Worm (Caenorhabditis elegans) whole organism, young adult: ENCODE data around the gene ZC317.2.

Experiments
- B0261.1 ChIP-seq: sonication (generic microtip); optimal IDR thresholded peaks from 2 replicates; lab custom pipeline; 2016; ENCODE audit warnings: mild to moderate bottlenecking, missing genetic modification characterization, moderate library complexity, missing compliant biosample characterization
- D2030.7 ChIP-seq: fragments of 200-800 bp; sonication (Bioruptor generic); IDR thresholded peaks from 2 replicates; pipeline ENCODE4 v1.3.6; 2022; ENCODE audit warnings: missing genetic modification reagents, missing genetic modification characterization, missing compliant biosample characterization
- F23B12.7 ChIP-seq: sonication (generic microtip); optimal IDR thresholded peaks from 2 replicates; lab custom pipeline; 2017; ENCODE audit warnings: missing genetic modification characterization, mild to moderate bottlenecking, missing compliant biosample characterization, antibody characterized with exemption, moderate library complexity; ENCODE audit not compliant: insufficient read depth
- F39B2.1 ChIP-seq: fragments of 200-800 bp; sonication (Bioruptor generic); IDR thresholded peaks from 2 replicates; pipeline ENCODE4 v1.3.6; 2022; ENCODE audit warnings: missing genetic modification reagents, missing genetic modification characterization, missing compliant biosample characterization
- F52B5.7 ChIP-seq: sonication (generic microtip); optimal IDR thresholded peaks from 2 replicates; lab custom pipeline; 2016; ENCODE audit warnings: mild to moderate bottlenecking, missing genetic modification characterization, missing compliant biosample characterization
- F55B11.4 ChIP-seq: sonication (generic microtip); optimal IDR thresholded peaks from 2 replicates; lab custom pipeline; 2016; ENCODE audit warnings: missing compliant biosample characterization, missing genetic modification characterization, borderline replicate concordance; ENCODE audit not compliant: insufficient read depth
- K11D2.4 ChIP-seq: fragments of 200-800 bp; sonication (Bioruptor generic); IDR thresholded peaks from 2 replicates; pipeline ENCODE4 v1.3.6; 2022; ENCODE audit warnings: missing genetic modification reagents, missing genetic modification characterization, missing compliant biosample characterization
- K12H6.12 ChIP-seq: fragments of 200-800 bp; sonication (Bioruptor generic); optimal IDR thresholded peaks from 2 replicates; lab custom pipeline; 2018; ENCODE audit warnings: mild to moderate bottlenecking, missing genetic modification characterization, missing compliant biosample characterization
- T26A5.8 ChIP-seq: sonication (generic microtip); optimal IDR thresholded peaks from 2 replicates; lab custom pipeline; 2016; ENCODE audit warnings: missing genetic modification characterization, missing compliant biosample characterization
- Y53G8AR.9 ChIP-seq: fragments of 200-800 bp; sonication (Bioruptor generic); conservative IDR thresholded peaks from 2 replicates; pipeline ENCODE4 v1.3.6; 2022; ENCODE audit warnings: missing genetic modification reagents, missing genetic modification characterization, missing compliant biosample characterization
- Y56A3A.18 ChIP-seq: fragments of 200-800 bp; sonication (Bioruptor generic); IDR thresholded peaks from 2 replicates; pipeline ENCODE4 v1.3.6; 2022; ENCODE audit warnings: missing genetic modification reagents, missing genetic modification characterization, missing compliant biosample characterization
- Y95B8A.8 ChIP-seq: fragments of 200-800 bp; sonication (Bioruptor generic); IDR thresholded peaks from 2 replicates; pipeline ENCODE4 v1.3.6; 2022; ENCODE audit warnings: missing genetic modification reagents, missing genetic modification characterization, missing compliant biosample characterization
- ZK185.1 ChIP-seq: sonication (generic microtip); optimal IDR thresholded peaks from 2 replicates; lab custom pipeline; 2016; ENCODE audit warnings: mild to moderate bottlenecking, missing genetic modification characterization, missing compliant biosample characterization; ENCODE audit not compliant: poor library complexity, severe bottlenecking
- ccch-3 ChIP-seq: fragments of 200-800 bp; sonication (Bioruptor generic); optimal IDR thresholded peaks from 2 replicates; lab custom pipeline; 2018; ENCODE audit warnings: mild to moderate bottlenecking, missing genetic modification characterization, missing compliant biosample characterization
- cebp-2 ChIP-seq: fragments of 200-800 bp; sonication (Bioruptor generic); IDR thresholded peaks from 2 replicates; pipeline ENCODE4 v1.3.6; 2022; ENCODE audit warnings: missing genetic modification characterization, missing compliant biosample characterization
- ceh-100 ChIP-seq: fragments of 200-800 bp; sonication (Bioruptor generic); IDR thresholded peaks from 2 replicates; pipeline ENCODE4 v1.3.6; 2022; ENCODE audit warnings: missing genetic modification reagents, missing genetic modification characterization, missing compliant biosample characterization
- ceh-27 ChIP-seq: fragments of 200-800 bp; sonication (Bioruptor generic); optimal IDR thresholded peaks from 2 replicates; lab custom pipeline; 2018; ENCODE audit warnings: mild to moderate bottlenecking, missing genetic modification characterization, moderate library complexity, missing compliant biosample characterization
- ceh-91 ChIP-seq: fragments of 200-800 bp; sonication (Bioruptor generic); IDR thresholded peaks from 2 replicates; pipeline ENCODE4 v1.3.6; 2022; ENCODE audit warnings: missing genetic modification reagents, missing genetic modification characterization, missing compliant biosample characterization
- chd-7 ChIP-seq: sonication (generic microtip); optimal IDR thresholded peaks from 2 replicates; lab custom pipeline; 2016; ENCODE audit warnings: mild to moderate bottlenecking, missing genetic modification characterization, moderate library complexity, missing compliant biosample characterization
- die-1 ChIP-seq: sonication (generic microtip); optimal IDR thresholded peaks from 2 replicates; lab custom pipeline; 2016; ENCODE audit warnings: missing genotype, mild to moderate bottlenecking, missing genetic modification characterization, missing compliant biosample characterization
- egl-18 ChIP-seq: fragments of 200-800 bp; sonication (Bioruptor generic); IDR thresholded peaks from 2 replicates; pipeline ENCODE4 v1.3.6; 2022; ENCODE audit warnings: missing genetic modification reagents, missing genetic modification characterization, missing compliant biosample characterization
- fkh-3 ChIP-seq: sonication (generic microtip); optimal IDR thresholded peaks from 2 replicates; lab custom pipeline; 2016; ENCODE audit warnings: mild to moderate bottlenecking, missing genetic modification characterization, missing compliant biosample characterization
- him-1 ChIP-seq: sonication (generic microtip); optimal IDR thresholded peaks from 2 replicates; lab custom pipeline; 2016; ENCODE audit warnings: missing genotype, missing genetic modification reagents, missing genetic modification characterization, missing compliant biosample characterization
- hlh-26 ChIP-seq: fragments of 200-800 bp; sonication (Bioruptor generic); conservative IDR thresholded peaks from 2 replicates; pipeline ENCODE4 v1.3.6; 2022; ENCODE audit warnings: missing genetic modification reagents, missing genetic modification characterization, missing compliant biosample characterization
- hrde-1 ChIP-seq: sonication (generic microtip); optimal IDR thresholded peaks from 2 replicates; lab custom pipeline; 2016; ENCODE audit warnings: missing genetic modification characterization, mild to moderate bottlenecking, missing compliant biosample characterization, moderate library complexity, missing genotype, missing genetic modification reagents, borderline replicate concordance
- lin-26 ChIP-seq: fragments of 200-800 bp; sonication (Bioruptor generic); IDR thresholded peaks from 2 replicates; pipeline ENCODE4 v1.3.6; 2022; ENCODE audit warnings: missing genetic modification reagents, missing genetic modification characterization, missing compliant biosample characterization
- lin-35 ChIP-seq, 3 experiments: fragments of 150-350 bp in 2 of 3; sonication (generic microtip) in 1 of 3; optimal IDR thresholded peaks; 2 replicates each; lab custom pipeline; 2014 to 2018; ENCODE audit warnings: missing biosample characterization in 3 of 3, missing genetic modification characterization in 3 of 3, missing genetic modification reagents in 3 of 3
- lin-54 ChIP-seq: fragments of 200-800 bp; sonication (Bioruptor generic); optimal IDR thresholded peaks from 2 replicates; lab custom pipeline; 2018; ENCODE audit warnings: mild to moderate bottlenecking, missing genetic modification characterization, missing compliant biosample characterization
- mcd-1 ChIP-seq: fragments of 200-800 bp; sonication (Bioruptor generic); IDR thresholded peaks from 2 replicates; pipeline ENCODE4 v1.3.6; 2022; ENCODE audit warnings: missing genetic modification reagents, missing genetic modification characterization, missing compliant biosample characterization
- mes-4 ChIP-seq: sonication (generic microtip); optimal IDR thresholded peaks from 2 replicates; lab custom pipeline; 2016; ENCODE audit warnings: missing genotype, missing genetic modification characterization, missing compliant biosample characterization
- mxl-1 ChIP-seq: sonication (generic microtip); optimal IDR thresholded peaks from 2 replicates; lab custom pipeline; 2016; ENCODE audit warnings: missing genetic modification characterization, missing compliant biosample characterization
- nfya-1 ChIP-seq: sonication (generic microtip); optimal IDR thresholded peaks from 2 replicates; lab custom pipeline; 2017; ENCODE audit warnings: antibody characterized with exemption, missing compliant biosample characterization, missing genetic modification characterization, borderline replicate concordance; ENCODE audit not compliant: insufficient read depth
- nhr-120 ChIP-seq: fragments of 200-800 bp; sonication (Bioruptor generic); IDR thresholded peaks from 2 replicates; pipeline ENCODE4 v1.3.6; 2022; ENCODE audit warnings: missing genetic modification characterization, missing compliant biosample characterization
- nhr-90 ChIP-seq: sonication (generic microtip); optimal IDR thresholded peaks from 2 replicates; lab custom pipeline; 2016; ENCODE audit warnings: missing genotype, mild to moderate bottlenecking, missing genetic modification characterization, missing compliant biosample characterization
- pbrm-1 ChIP-seq: fragments of 200-800 bp; sonication (Bioruptor generic); IDR thresholded peaks from 2 replicates; pipeline ENCODE4 v1.3.6; 2022; ENCODE audit warnings: missing genetic modification reagents, missing genetic modification characterization, missing compliant biosample characterization
- pha-4 ChIP-seq: fragments of 150-350 bp; sonication (generic microtip); optimal IDR thresholded peaks from 2 replicates; lab custom pipeline; 2014; ENCODE audit warnings: missing biosample characterization, missing genetic modification reagents, missing genetic modification characterization
- rcor-1 ChIP-seq: fragments of 200-800 bp; sonication (Bioruptor generic); IDR thresholded peaks from 2 replicates; pipeline ENCODE4 v1.3.6; 2022; ENCODE audit warnings: missing genetic modification reagents, missing genetic modification characterization, missing compliant biosample characterization
- rec-8 ChIP-seq, 2 experiments: sonication (generic microtip); optimal IDR thresholded peaks; 2 replicates each; lab custom pipeline; 2016; ENCODE audit warnings: mild to moderate bottlenecking in 2 of 2, missing genetic modification characterization in 2 of 2, missing genetic modification reagents in 2 of 2, missing genotype in 2 of 2, missing biosample characterization in 1 of 2, missing compliant biosample characterization in 1 of 2, moderate library complexity in 1 of 2
- repo-1 ChIP-seq: sonication (generic microtip); optimal IDR thresholded peaks from 2 replicates; lab custom pipeline; 2017; ENCODE audit warnings: mild to moderate bottlenecking, missing genetic modification characterization, missing compliant biosample characterization
- snpc-3.4 ChIP-seq: sonication (generic microtip); optimal IDR thresholded peaks from 2 replicates; lab custom pipeline; 2017; ENCODE audit warnings: missing genetic modification characterization, mild to moderate bottlenecking, missing compliant biosample characterization, antibody characterized with exemption, moderate library complexity, missing genotype, missing genetic modification reagents
- snpc-4 ChIP-seq, 5 experiments: fragments of 150-350 bp in 1 of 5; sonication (generic microtip) in 4 of 5; optimal IDR thresholded peaks; 2 replicates each; lab custom pipeline; 2014 to 2018; ENCODE audit warnings: missing genetic modification characterization in 5 of 5, missing biosample characterization in 3 of 5, antibody characterized with exemption in 2 of 5, mild to moderate bottlenecking in 2 of 5, missing compliant biosample characterization in 2 of 5, missing genotype in 2 of 5, moderate library complexity in 2 of 5, missing genetic modification reagents in 1 of 5
- tbx-9 ChIP-seq: sonication (generic microtip); optimal IDR thresholded peaks from 2 replicates; lab custom pipeline; 2016; ENCODE audit warnings: borderline replicate concordance, missing genetic modification characterization, inconsistent platforms, missing compliant biosample characterization
- unc-130 ChIP-seq: sonication (generic microtip); optimal IDR thresholded peaks from 2 replicates; lab custom pipeline; 2016; ENCODE audit warnings: missing genetic modification reagents, missing genetic modification characterization, missing compliant biosample characterization
- unc-62 ChIP-seq: fragments of 150-350 bp; optimal IDR thresholded peaks from 2 replicates; lab custom pipeline; 2014; ENCODE audit warnings: missing biosample characterization, missing genetic modification reagents, missing genetic modification characterization
- ztf-22 ChIP-seq: fragments of 200-800 bp; sonication (Bioruptor generic); optimal IDR thresholded peaks from 2 replicates; lab custom pipeline; 2018; ENCODE audit warnings: mild to moderate bottlenecking, missing genetic modification characterization, moderate library complexity, missing compliant biosample characterization

Gene ZC317.2

ce11 chrV:5432499-5432898 is 27.4 kb upstream of the ZC317.2 start, which contains the start of gene F08F3.8:
F08F3.8 (minus strand) TSS chrV:5432599.
- no peak for TF ChIP-seq ZK185.1
- TF ChIP-seq cebp-2 (GFP tag; lab: Robert Waterston, UW) = no peak
- no peak for TF ChIP-seq ceh-91 (GFP tag; lab: Robert Waterston, UW)
- no peak for TF ChIP-seq chd-7 (tag; lab: Kevin White, UChicago)
- no peak for TF ChIP-seq nhr-120 (GFP tag; lab: Robert Waterston, UW)
- TF ChIP-seq Y95B8A.8 = no peak
- no peak for TF ChIP-seq snpc-3.4 (tag; lab: Kevin White, UChicago)
- no peak for TF ChIP-seq nhr-90 (tag; lab: Kevin White, UChicago)
- TF ChIP-seq F23B12.7 (tag; lab: Kevin White, UChicago) = no peak
- TF ChIP-seq K11D2.4 (GFP tag; lab: Robert Waterston, UW) = no peak
- TF ChIP-seq hlh-26 (GFP tag; lab: Robert Waterston, UW) = no peak
- TF ChIP-seq ceh-27 (GFP tag; lab: Kevin White, UChicago) = no peak
- TF ChIP-seq hrde-1 = no peak
- no peak for TF ChIP-seq rcor-1 (GFP tag; lab: Robert Waterston, UW)

ce11 chrV:5433020-5433419 is 26.9 kb upstream of the ZC317.2 start, which contains the start of gene acl-6:
acl-6 (plus strand) TSS chrV:5433386.
- TF ChIP-seq cebp-2 (GFP tag; lab: Robert Waterston, UW) (no peak), die-1 (tag; lab: Kevin White, UChicago) (no peak), Y56A3A.18 (GFP tag; lab: Robert Waterston, UW) (no peak), lin-54 (GFP tag; lab: Kevin White, UChicago) (peak; percentile 86), ceh-27 (GFP tag; lab: Kevin White, UChicago) (no peak), D2030.7 (GFP tag; lab: Robert Waterston, UW) (no peak), mxl-1 (tag; lab: Kevin White, UChicago) (no peak), nfya-1 (tag; lab: Kevin White, UChicago) (no peak), him-1 (tag; lab: Kevin White, UChicago) (no peak), Y53G8AR.9 (GFP tag; lab: Robert Waterston, UW) (no peak), pha-4 (no peak), mes-4 (no peak), repo-1 (tag; lab: Kevin White, UChicago) (no peak), rec-8 (tag; optimal IDR thresholded peaks at IDR 0.05; lab: Kevin White, UChicago) (no peak), nhr-120 (GFP tag; lab: Robert Waterston, UW) (no peak), egl-18 (GFP tag; lab: Robert Waterston, UW) (no peak), snpc-4 (GFP tag; optimal IDR thresholded peaks at IDR 0.05; lab: Kevin White, UChicago) (no peak), snpc-4 (tag; optimal IDR thresholded peaks at IDR 0.05; lab: Kevin White, UChicago) (peak in 1 of 4 experiments; percentile 27), pbrm-1 (GFP tag; lab: Robert Waterston, UW) (no peak), F55B11.4 (tag; lab: Kevin White, UChicago) (no peak), F52B5.7 (tag; lab: Kevin White, UChicago) (no peak), unc-130 (no peak), lin-35 (GFP tag; optimal IDR thresholded peaks at IDR 0.05; lab: Kevin White, UChicago) (peak in 1 of 3 experiments; percentile 73), hlh-26 (GFP tag; lab: Robert Waterston, UW) (no peak), mcd-1 (GFP tag; lab: Robert Waterston, UW) (peak; percentile 94), B0261.1 (tag; lab: Kevin White, UChicago) (no peak), ztf-22 (GFP tag; lab: Kevin White, UChicago) (no peak), ceh-100 (GFP tag; lab: Robert Waterston, UW) (no peak), K11D2.4 (GFP tag; lab: Robert Waterston, UW) (no peak; the same call in 1 of the 2 replicates), T26A5.8 (no peak), K12H6.12 (tag; lab: Kevin White, UChicago) (no peak), unc-62 (GFP tag; lab: Kevin White, UChicago) (no peak), ccch-3 (GFP tag; lab: Kevin White, UChicago) (no peak), lin-26 (GFP tag; lab: Robert Waterston, UW) (no peak), F39B2.1 (GFP tag; lab: Robert Waterston, UW) (no peak), tbx-9 (tag; lab: Kevin White, UChicago) (no peak), Y95B8A.8 (no peak), fkh-3 (no peak)
